Fruit fly (Drosophila melanogaster) Kc167 (cell line): ENCODE data around the gene CG8679.

ENCODE experiments used
- Myc ChIP-seq: fragments of >200 bp; optimal IDR thresholded peaks from 2 replicates; lab custom pipeline; 2017; ENCODE audit warnings: missing external identifiers
- Sin3A ChIP-seq: fragments of >200 bp; optimal IDR thresholded peaks from 2 replicates; lab custom pipeline; 2018; ENCODE audit warnings: missing external identifiers
- h ChIP-seq: fragments of >200 bp; optimal IDR thresholded peaks from 3 replicates; lab custom pipeline; 2018; ENCODE audit warnings: missing external identifiers
- insv ChIP-seq: fragments of >200 bp; optimal IDR thresholded peaks from 3 replicates; lab custom pipeline; 2018; ENCODE audit warnings: missing external identifiers
- psq ChIP-seq: fragments of >200 bp; optimal IDR thresholded peaks from 2 replicates; lab custom pipeline; 2017; ENCODE audit warnings: missing external identifiers
- ttk ChIP-seq: sonication (Bioruptor generic); optimal IDR thresholded peaks from 2 replicates; lab custom pipeline; 2017; ENCODE audit warnings: missing external identifiers

The CG8679 gene

dm6 chr2L:21245093-21245736 lies 26.9 kb upstream of the CG8679 start:
- no peak for TF ChIP-seq insv (lab: Kevin White, UChicago)
- no peak for TF ChIP-seq Myc
- no peak for TF ChIP-seq Sin3A
- TF ChIP-seq ttk (lab: Kevin White, UChicago): no peak
- no peak for TF ChIP-seq h (lab: Kevin White, UChicago)
- no peak for TF ChIP-seq psq (lab: Kevin White, UChicago)

dm6 chr2L:21243964-21244466 lies 25.7 kb upstream of the CG8679 start:
- TF ChIP-seq insv (lab: Kevin White, UChicago) (no peak), Sin3A (no peak), h (lab: Kevin White, UChicago) (no peak), Myc (no peak), ttk (lab: Kevin White, UChicago) (no peak), psq (lab: Kevin White, UChicago) (no peak)

dm6 chr2L:21242369-21242768 lies 24.0 kb upstream of the CG8679 start:
- TF ChIP-seq psq (lab: Kevin White, UChicago) (no peak), insv (lab: Kevin White, UChicago) (no peak)

dm6 chr2L:21237748-21238459 lies 19.6 kb upstream of the CG8679 start:
- TF ChIP-seq Myc (no peak), h (lab: Kevin White, UChicago) (no peak), psq (lab: Kevin White, UChicago) (no peak), ttk (lab: Kevin White, UChicago) (no peak), Sin3A (no peak), insv (lab: Kevin White, UChicago) (no peak)

DNA sequence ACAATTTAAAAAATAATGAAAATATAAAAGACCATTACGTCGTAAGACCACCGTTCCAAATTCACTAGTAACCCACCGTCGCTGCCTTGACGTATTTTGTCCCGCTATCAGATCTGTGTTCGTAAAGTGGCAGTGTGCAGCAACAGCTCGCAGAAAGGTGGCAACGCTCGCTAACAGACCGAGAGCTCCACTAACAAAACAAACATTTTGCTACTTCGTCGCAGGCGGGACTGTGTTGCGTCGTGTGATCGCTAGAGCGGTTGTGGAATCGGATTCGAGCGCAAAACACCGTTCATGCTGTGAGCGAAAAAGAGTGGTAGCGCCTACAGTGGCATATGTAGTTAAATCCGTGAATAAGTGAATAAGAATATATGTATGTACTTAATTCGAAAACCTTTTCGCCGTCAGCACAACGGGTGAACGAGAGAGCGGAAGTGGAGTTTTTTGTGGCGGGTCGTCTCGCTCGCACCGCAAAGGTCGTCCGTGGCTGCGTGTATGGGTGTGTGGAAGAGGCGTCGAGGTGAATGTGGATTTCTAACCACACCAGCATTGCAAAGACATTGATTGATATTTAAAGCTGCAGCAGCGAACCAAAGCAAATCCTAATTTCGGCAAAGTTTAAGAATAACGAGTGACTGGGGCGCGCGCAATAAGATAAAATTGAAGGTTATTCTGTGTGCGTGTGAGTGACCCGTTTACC lies 18.9 kb upstream of the CG8679 start, which contains the start of gene Hr39:
Hr39 (plus strand) TSS at position 203 of the 700 bp plus-strand sequence.
- TF ChIP-seq Sin3A (no peak), ttk (lab: Kevin White, UChicago) (no peak), Myc (no peak), psq (lab: Kevin White, UChicago) (no peak), insv (lab: Kevin White, UChicago) (no peak), h (lab: Kevin White, UChicago) (no peak)

- TF ChIP-seq ttk (lab: Kevin White, UChicago) (no peak), insv (lab: Kevin White, UChicago) (no peak), h (lab: Kevin White, UChicago) (no peak), Sin3A (no peak), psq (lab: Kevin White, UChicago) (no peak), Myc (no peak)
Observed at dm6 chr2L:21236633-21237032, 18.3 kb upstream of the CG8679 start, which contains the start of gene CG31626. Gene CG31626, minus strand, starts transcription at chr2L:21236733.

dm6 chr2L:21235463-21235862 lies 17.1 kb upstream of the CG8679 start:
- TF ChIP-seq ttk (lab: Kevin White, UChicago): no peak
- no peak for TF ChIP-seq h (lab: Kevin White, UChicago)
- TF ChIP-seq Myc: no peak
- TF ChIP-seq psq (lab: Kevin White, UChicago): no peak
- no peak for TF ChIP-seq Sin3A
- no peak for TF ChIP-seq insv (lab: Kevin White, UChicago)

- TF ChIP-seq ttk (lab: Kevin White, UChicago): no peak
- no peak for TF ChIP-seq Myc
- no peak for TF ChIP-seq h (lab: Kevin White, UChicago)
- no peak for TF ChIP-seq insv (lab: Kevin White, UChicago)
Observed at dm6 chr2L:21234388-21234984, 16.1 kb upstream of the CG8679 start.

DNA sequence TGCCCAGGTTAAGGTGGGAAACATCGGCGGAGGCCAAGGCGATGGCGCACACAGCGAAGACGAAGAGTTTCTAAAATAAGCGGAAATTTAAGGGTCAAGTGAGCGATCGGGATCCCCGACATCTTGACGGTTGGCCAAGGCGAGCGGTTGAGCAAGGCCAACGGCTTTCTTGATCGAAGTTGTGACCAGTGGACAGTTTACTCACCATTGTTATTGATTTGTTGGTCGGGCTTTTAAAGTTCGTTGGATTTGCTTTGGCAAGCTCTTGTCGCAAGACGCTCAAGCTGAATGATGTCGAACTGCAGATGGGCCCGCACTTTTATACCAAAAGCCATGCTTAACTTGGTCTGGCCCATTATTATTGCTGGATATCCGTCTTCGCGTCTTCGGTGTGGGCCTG lies 15.1 kb upstream of the CG8679 start:
- TF ChIP-seq psq (lab: Kevin White, UChicago) (no peak), h (lab: Kevin White, UChicago) (no peak), insv (lab: Kevin White, UChicago) (no peak), Myc (no peak), Sin3A (no peak), ttk (lab: Kevin White, UChicago) (no peak)

DNA sequence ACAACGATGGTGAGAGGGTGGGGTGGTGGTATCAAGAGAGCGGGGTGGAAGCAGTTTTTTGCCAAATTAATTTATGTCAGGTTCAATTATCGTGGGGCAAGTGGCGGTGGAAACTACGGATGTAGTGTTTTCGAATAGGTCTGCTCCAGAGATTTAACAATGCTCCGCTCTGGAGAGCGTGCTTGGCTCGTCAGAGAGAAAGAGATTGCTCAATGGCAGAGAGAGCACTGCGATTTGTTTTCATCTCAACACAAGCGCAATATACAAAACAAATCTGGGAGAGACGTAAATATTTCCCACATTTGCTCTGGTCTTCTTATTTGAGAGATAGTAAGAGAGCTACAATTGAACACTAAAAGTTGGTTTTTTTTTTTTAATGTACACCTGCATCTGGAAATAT lies 3.4 kb upstream of the CG8679 start:
- TF ChIP-seq Sin3A (no peak), Myc (no peak), h (lab: Kevin White, UChicago) (no peak), psq (lab: Kevin White, UChicago) (no peak)

dm6 chr2L:21221114-21221578 lies 2.8 kb upstream of the CG8679 start, which contains the start of gene CG8677:
Gene CG8677, plus strand, starts transcription at chr2L:21221312.
- TF ChIP-seq insv (lab: Kevin White, UChicago) (no peak), Myc (no peak), Sin3A (no peak), ttk (lab: Kevin White, UChicago) (no peak), h (lab: Kevin White, UChicago) (no peak), psq (lab: Kevin White, UChicago) (no peak)
